Worm (Caenorhabditis elegans) whole organism, L4/young adult: Measurements from ENCODE around the gene ift-74.

ENCODE experiments used
- W03F9.2 ChIP-seq: fragments of 150-350 bp; optimal IDR thresholded peaks from 2 replicates; lab custom pipeline; 2014; ENCODE audit warnings: missing biosample characterization, missing genetic modification characterization
- dao-5 ChIP-seq: sonication (generic microtip); optimal IDR thresholded peaks from 2 replicates; lab custom pipeline; 2016; ENCODE audit warnings: missing genotype, missing genetic modification characterization, moderate library complexity, missing compliant biosample characterization
- him-1 ChIP-seq: sonication (generic microtip); optimal IDR thresholded peaks from 2 replicates; lab custom pipeline; 2016; ENCODE audit warnings: missing genotype, missing genetic modification reagents, missing genetic modification characterization, missing compliant biosample characterization

Gene ift-74

DNA sequence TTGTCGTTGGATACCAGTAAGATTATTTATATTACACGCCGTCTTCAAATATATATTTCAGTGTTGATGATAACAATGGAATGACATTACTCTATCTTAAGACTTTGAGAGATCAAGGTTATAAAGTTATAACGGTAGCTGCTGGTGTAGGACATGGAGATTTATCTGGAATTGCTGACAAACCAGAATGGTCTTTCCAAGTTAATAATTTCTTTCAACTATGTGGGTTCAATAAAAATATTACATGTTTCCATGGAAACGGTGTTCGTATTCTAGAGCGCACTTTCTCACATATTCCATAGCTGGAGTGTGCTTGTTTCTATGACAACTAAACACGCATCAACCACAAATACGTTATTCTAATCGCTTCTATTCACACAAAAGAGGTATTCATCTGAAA lies at the start of gene ift-74:
ift-74 (plus strand) TSS at position 301 of the 400 bp plus-strand sequence.
- no peak for TF ChIP-seq him-1 (tag; lab: Kevin White, UChicago)
- TF ChIP-seq dao-5, result no peak
- no peak for TF ChIP-seq W03F9.2 (tag; lab: Kevin White, UChicago)

DNA sequence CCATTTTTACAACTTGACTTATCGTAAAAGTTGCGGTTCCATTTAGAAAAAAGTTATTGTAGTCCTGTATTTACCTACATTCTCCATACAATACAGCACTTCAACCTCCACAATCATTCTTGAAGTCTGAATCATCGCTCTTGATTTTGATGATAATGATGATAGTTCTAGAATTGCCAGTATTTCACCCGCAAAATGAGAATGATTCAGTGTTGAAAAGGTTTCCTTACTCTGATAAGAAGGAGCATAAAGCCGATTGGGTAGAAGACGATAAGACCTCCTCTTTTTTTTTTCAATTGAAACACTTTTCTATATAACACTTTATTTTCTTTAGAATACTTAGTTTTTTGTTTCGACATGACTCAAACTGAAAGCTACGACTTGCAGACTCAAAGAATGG lies 49.0 kb upstream of the ift-74 start, which contains the start of gene T19D12.4:
T19D12.4 (plus strand) TSS at position 295 of the 400 bp plus-strand sequence.
- TF ChIP-seq W03F9.2 (tag; lab: Kevin White, UChicago) (no peak), dao-5 (no peak), him-1 (tag; lab: Kevin White, UChicago) (no peak)

DNA sequence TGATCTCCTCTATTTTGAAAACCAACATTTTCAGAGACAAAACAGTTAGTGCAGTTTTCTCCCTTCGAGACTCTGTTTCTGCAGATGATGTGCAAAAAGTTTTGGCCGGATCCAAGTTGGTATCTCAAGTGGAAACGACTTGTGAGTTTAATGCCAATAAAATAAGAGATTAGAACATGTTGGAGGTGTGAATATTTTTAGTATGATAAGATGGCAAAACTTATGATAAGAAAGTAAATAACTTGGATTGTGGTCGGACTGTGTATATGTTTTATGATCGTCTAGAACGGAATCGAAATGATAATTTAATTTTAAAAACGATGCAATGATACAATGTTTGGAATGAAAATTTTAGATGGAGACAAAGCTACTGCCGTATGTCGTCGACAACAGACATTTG lies 47.8 kb upstream of the ift-74 start:
- TF ChIP-seq him-1 (tag; lab: Kevin White, UChicago) (no peak), W03F9.2 (tag; lab: Kevin White, UChicago) (no peak), dao-5 (no peak)

DNA sequence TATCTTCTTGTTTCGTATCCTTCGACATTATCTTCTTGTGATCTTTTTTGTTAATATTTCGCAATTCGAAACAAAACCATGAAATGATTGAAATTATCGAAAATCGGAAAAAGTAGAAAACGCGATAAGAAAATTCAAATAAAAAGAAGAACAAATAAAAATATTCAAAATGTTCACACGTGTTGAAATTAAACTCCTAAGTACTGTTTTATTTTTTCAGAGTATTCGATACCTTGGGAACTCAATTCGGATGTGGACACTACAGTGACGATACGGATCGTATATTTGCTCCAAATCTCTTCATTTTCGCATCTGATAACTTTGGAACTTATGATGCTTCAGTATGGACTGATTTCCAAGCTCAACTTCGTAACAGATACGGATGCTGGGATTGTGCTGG lies 43.7 kb upstream of the ift-74 start, which contains the start of gene T19D12.5:
T19D12.5 (minus strand) TSS at position 101 of the 400 bp plus-strand sequence.
- TF ChIP-seq W03F9.2 (tag; lab: Kevin White, UChicago) (no peak), dao-5 (no peak), him-1 (tag; lab: Kevin White, UChicago) (no peak)

DNA sequence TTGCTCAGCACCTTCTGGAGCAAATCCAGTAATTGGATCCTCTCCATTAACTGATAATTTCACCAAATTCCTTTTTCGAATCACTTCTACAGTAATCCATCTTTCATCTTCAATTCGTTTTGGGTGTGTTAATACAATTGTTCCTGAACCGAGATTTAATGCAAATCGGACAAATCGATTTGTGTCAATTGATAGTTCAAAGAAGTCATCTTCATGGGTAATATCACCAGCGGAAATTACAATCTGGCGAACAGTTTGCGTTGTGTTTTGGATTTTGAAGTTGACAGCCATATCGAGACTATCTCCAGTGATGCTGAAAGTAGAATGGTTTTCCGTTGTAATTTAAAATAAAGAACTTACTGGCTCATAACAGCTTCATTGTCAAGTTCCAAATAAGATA lies 42.0 kb upstream of the ift-74 start:
- no peak for TF ChIP-seq him-1 (tag; lab: Kevin White, UChicago)
- no peak for TF ChIP-seq W03F9.2 (tag; lab: Kevin White, UChicago)
- no peak for TF ChIP-seq dao-5

DNA sequence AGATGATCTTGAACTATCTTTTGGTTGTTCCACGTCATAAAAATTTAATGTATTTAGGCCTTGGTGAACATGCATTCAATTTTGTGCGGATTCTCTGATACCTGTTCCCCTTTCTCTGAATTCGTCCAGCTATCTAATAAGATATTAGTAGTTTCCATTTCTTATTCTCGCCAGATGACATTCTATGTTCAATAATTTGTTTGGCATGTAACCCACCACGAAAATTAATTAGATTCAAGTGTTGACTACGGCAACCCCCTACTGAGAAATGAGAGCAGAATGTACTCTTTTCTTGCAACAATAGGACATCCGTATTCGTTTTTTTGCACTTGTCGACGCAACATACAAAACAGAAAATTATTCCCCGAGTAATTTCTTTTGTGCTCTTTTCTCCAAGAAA lies 37.6 kb upstream of the ift-74 start:
- TF ChIP-seq him-1 (tag; lab: Kevin White, UChicago) (no peak), dao-5 (no peak), W03F9.2 (tag; lab: Kevin White, UChicago) (no peak)

DNA sequence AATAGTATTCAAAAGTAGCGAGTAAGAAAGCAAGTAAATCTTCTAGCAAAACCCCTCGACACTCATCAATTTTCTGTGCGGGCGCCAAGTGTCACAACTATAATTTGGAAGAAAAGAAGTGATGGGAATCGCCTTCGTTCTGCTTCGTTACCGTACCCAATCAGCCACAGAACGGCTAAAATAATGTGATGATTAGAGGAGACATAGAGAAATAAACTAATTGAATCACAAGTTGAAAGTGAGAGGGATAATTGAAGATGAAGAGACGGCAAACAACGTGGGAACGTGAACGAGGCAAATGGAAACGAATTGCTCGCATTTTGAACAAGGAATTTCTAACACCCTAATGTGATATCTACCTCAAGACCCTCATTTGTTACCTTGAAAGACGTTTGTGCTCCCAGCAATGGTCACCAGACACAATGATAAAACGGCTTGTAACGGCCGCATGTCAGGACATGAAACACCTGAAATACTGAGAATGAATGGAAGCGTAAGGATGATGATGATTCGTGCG lies 37.1 kb upstream of the ift-74 start, which contains the start of gene T19D12.6:
T19D12.6 (minus strand) TSS at position 467 of the 517 bp plus-strand sequence.
- TF ChIP-seq him-1 (tag; lab: Kevin White, UChicago), result no peak
- TF ChIP-seq W03F9.2 (tag; lab: Kevin White, UChicago), result no peak

DNA sequence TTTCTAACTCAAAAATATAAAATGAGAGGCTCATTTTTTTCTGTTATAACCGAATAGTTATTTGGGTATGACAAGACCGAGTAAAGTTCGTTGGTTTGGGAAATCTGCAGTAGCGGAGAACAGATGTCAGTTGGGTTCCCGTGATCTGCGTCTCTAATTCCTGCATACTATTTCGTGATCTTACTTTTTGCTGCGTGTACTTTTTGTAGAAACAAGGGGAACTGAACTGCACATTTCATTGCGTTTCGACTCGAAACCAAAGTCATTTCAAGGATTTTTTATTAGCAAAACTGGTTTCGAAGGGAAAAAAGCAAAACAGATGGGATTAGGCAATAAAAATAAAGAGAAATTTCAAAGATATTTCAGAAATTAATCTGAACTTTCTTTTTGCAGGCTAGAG lies 32.9 kb upstream of the ift-74 start:
- TF ChIP-seq him-1 (tag; lab: Kevin White, UChicago) (no peak), dao-5 (no peak), W03F9.2 (tag; lab: Kevin White, UChicago) (no peak)

DNA sequence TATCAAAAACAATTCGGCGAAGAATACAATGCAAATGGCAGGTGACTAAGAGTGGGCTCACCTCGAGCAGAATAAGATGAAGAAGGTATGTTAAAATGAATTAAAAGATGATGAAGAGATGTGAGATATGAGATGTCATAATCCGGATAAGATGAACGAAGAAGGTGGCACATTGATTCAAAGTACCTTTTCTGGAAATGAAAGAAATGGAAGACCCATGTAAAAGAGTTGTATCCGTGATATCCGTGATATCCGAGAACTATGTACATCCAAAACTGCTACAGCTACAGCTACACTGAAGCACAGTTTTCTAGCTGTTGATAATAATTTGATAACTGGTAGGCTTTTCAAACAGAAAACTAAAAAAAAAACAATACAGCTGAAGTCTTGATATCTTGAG lies 30.8 kb upstream of the ift-74 start, which contains the start of gene oig-8:
oig-8 (minus strand) TSS at position 101 of the 400 bp plus-strand sequence.
- TF ChIP-seq W03F9.2 (tag; lab: Kevin White, UChicago), result no peak
- no peak for TF ChIP-seq dao-5
- no peak for TF ChIP-seq him-1 (tag; lab: Kevin White, UChicago)

DNA sequence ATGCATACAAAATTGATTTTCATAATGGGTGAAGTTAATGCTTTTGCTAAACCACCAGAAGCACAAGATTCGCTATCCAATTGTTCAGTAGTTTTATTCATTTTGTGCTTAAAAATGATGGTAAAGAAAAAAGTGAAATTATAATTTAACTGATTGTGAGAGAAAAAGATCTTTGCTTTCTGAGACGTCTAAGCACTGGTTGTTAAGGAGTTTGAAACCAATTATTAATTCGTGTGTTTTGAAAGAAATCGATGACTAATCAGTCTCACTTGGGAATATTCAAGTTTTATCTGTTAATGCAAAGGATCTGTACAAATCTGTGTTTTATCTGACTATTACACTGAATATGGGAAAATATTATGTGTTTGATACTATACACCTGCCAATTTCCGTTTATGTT lies 28.1 kb upstream of the ift-74 start, which contains the start of gene sra-26:
sra-26 (minus strand) TSS at position 101 of the 400 bp plus-strand sequence.
- TF ChIP-seq W03F9.2 (tag; lab: Kevin White, UChicago) (no peak), him-1 (tag; lab: Kevin White, UChicago) (no peak), dao-5 (no peak)

DNA sequence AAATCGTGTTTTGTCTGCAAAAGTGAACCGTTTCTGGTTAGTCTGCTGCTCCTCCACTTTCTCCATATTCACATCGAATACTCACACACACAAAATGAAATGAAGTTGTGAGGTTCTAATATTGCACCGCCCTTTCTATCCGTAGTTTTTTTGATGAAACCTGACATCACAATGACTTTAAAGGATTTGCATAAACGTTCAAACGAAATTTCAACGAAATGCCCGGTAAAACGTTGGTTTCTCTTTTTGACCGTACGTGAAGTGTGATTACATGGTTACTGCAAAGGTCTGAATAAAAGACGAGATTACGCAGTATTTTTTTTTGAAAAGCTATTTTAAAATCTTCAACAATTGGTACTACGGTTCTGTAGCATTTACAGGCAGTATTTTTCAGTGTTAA lies 25.5 kb upstream of the ift-74 start, which contains the start of gene T19D12.9:
T19D12.9 (minus strand) TSS at position 101 of the 400 bp plus-strand sequence.
- TF ChIP-seq W03F9.2 (tag; lab: Kevin White, UChicago) (no peak), dao-5 (no peak), him-1 (tag; lab: Kevin White, UChicago) (no peak)

DNA sequence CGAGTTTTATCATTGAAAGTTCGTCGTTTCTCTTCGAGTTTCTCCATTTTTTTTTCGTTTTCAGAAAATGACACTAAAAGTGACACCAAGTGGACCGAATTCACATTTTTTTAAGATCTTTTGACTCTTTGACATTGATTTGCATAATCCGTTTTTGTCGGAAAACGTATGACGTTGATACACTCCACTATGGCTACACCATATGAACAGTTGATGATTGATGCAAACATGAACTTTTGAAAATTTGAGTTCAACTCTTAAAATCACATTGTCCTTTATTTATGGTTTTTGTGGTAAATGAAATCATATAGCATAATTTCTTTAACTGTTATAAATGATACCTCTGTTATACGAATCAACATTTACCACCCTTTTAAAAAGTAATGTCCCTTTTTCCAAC lies 21.1 kb upstream of the ift-74 start, which contains the start of gene T19D12.10:
T19D12.10 (minus strand) TSS at position 101 of the 400 bp plus-strand sequence.
- TF ChIP-seq dao-5, result no peak
- no peak for TF ChIP-seq him-1 (tag; lab: Kevin White, UChicago)
- TF ChIP-seq W03F9.2 (tag; lab: Kevin White, UChicago), result no peak

DNA sequence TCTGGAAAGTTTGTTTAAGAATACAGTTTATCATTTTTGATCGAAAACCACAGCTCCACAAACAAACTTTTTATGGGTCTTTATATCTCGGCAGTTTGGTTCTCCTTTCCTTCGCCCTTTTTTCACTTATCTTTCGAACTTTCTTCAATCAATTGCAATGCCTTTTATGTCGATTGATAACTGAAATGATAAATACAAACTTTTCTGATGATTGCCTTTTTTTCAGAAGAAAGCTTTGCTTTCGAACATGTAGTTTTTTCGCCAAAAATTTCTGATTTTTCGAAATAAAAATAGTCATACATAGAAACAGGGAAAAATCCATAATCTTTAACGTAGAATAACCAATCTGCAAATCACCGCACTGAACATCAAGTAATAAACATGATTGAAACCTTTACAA lies 18.6 kb upstream of the ift-74 start, which contains the start of gene T19D12.2:
T19D12.2 (plus strand) TSS at position 125 of the 400 bp plus-strand sequence.
- TF ChIP-seq W03F9.2 (tag; lab: Kevin White, UChicago), result no peak
- no peak for TF ChIP-seq dao-5
- TF ChIP-seq him-1 (tag; lab: Kevin White, UChicago), result no peak

DNA sequence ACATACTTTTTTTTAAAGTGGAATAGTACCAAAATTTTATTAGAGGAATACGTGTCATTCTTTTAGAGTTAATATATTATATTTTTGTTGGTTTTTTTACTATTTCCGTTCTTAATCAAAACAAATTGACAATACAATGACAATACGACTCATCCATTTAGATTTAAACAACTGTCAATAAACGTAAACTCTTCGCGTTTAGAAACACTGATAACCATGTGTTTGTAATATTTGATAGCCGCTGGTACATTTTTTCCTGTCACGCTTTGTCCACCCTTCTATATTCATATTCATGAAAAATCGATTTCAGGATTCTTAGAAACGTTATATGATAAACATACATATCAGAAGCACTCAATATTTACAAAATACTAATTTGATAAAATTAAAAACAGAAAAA lies 16.0 kb upstream of the ift-74 start:
- TF ChIP-seq dao-5, result no peak
- TF ChIP-seq him-1 (tag; lab: Kevin White, UChicago), result no peak
- TF ChIP-seq W03F9.2 (tag; lab: Kevin White, UChicago), result no peak
